Worm (Caenorhabditis elegans) whole organism, mixed stage, embryonic: ENCODE results near the gene aka-1.
"Not testable (repeated sequence)": the region's sequence is repeated elsewhere in the genome, so short reads cannot be mapped to it uniquely, and the experiment has no call there.

Experiments used
- M03D4.4 ChIP-seq: sonication (generic microtip); optimal IDR thresholded peaks from 2 replicates; lab custom pipeline; 2017; ENCODE audit warnings: mild to moderate bottlenecking, missing genetic modification characterization, missing compliant biosample characterization
- blmp-1 ChIP-seq: fragments of 150-350 bp; optimal IDR thresholded peaks from 2 replicates; lab custom pipeline; 2014; ENCODE audit warnings: missing biosample characterization, missing genetic modification characterization
- ceh-43 ChIP-seq: fragments of 200-800 bp; sonication (Bioruptor generic); optimal IDR thresholded peaks from 2 replicates; lab custom pipeline; 2018; ENCODE audit warnings: mild to moderate bottlenecking, missing genetic modification characterization, moderate library complexity, missing compliant biosample characterization
- ceh-83 ChIP-seq: fragments of 200-800 bp; sonication (Bioruptor generic); optimal IDR thresholded peaks from 2 replicates; lab custom pipeline; 2018; ENCODE audit warnings: mild to moderate bottlenecking, missing genetic modification characterization, missing compliant biosample characterization
- ces-1 ChIP-seq: fragments of 150-350 bp; optimal IDR thresholded peaks from 2 replicates; lab custom pipeline; 2014; ENCODE audit warnings: missing biosample characterization, missing genetic modification reagents, missing genetic modification characterization
- cnd-1 ChIP-seq: fragments of 200-800 bp; sonication (Bioruptor generic); optimal IDR thresholded peaks from 2 replicates; lab custom pipeline; 2018; ENCODE audit warnings: mild to moderate bottlenecking, missing genetic modification characterization, missing compliant biosample characterization
- drap-1 ChIP-seq: fragments of 200-800 bp; sonication (Bioruptor generic); optimal IDR thresholded peaks from 3 replicates; lab custom pipeline; 2018; ENCODE audit warnings: mild to moderate bottlenecking, missing genetic modification characterization, missing compliant biosample characterization
- elt-1 ChIP-seq: sonication (generic microtip); optimal IDR thresholded peaks from 2 replicates; lab custom pipeline; 2017; ENCODE audit warnings: missing genetic modification characterization, mild to moderate bottlenecking, missing compliant biosample characterization, antibody characterized with exemption, moderate library complexity, borderline replicate concordance; ENCODE audit not compliant: insufficient read depth
- elt-3 ChIP-seq: fragments of 150-350 bp; optimal IDR thresholded peaks from 2 replicates; lab custom pipeline; 2014; ENCODE audit warnings: missing biosample characterization, missing genetic modification characterization
- flh-1 ChIP-seq: fragments of 200-800 bp; sonication (Bioruptor generic); optimal IDR thresholded peaks from 2 replicates; lab custom pipeline; 2018; ENCODE audit warnings: mild to moderate bottlenecking, missing genetic modification characterization, moderate library complexity, missing compliant biosample characterization
- hlh-1 ChIP-seq: fragments of 150-350 bp; optimal IDR thresholded peaks from 2 replicates; lab custom pipeline; 2014; ENCODE audit warnings: missing biosample characterization, missing genetic modification reagents, missing genetic modification characterization
- mab-5 ChIP-seq: fragments of 150-350 bp; optimal IDR thresholded peaks from 2 replicates; lab custom pipeline; 2014; ENCODE audit warnings: missing biosample characterization, missing genetic modification characterization
- mls-2 ChIP-seq: sonication (generic microtip); optimal IDR thresholded peaks from 2 replicates; lab custom pipeline; 2016; ENCODE audit warnings: mild to moderate bottlenecking, missing genetic modification characterization, moderate library complexity, missing compliant biosample characterization
- nhr-12 ChIP-seq: fragments of 150-350 bp; optimal IDR thresholded peaks from 2 replicates; lab custom pipeline; 2014; ENCODE audit warnings: missing biosample characterization, missing genetic modification characterization
- nhr-2 ChIP-seq: fragments of 150-350 bp; optimal IDR thresholded peaks from 2 replicates; lab custom pipeline; 2014; ENCODE audit warnings: missing biosample characterization, missing genetic modification characterization
- nhr-237 ChIP-seq: fragments of 150-350 bp; optimal IDR thresholded peaks from 2 replicates; lab custom pipeline; 2014; ENCODE audit warnings: missing biosample characterization, missing genetic modification characterization
- nhr-28 ChIP-seq: fragments of 150-350 bp; optimal IDR thresholded peaks from 2 replicates; lab custom pipeline; 2014; ENCODE audit warnings: missing biosample characterization, missing genetic modification characterization
- nhr-76 ChIP-seq: sonication (generic microtip); optimal IDR thresholded peaks from 2 replicates; lab custom pipeline; 2017; ENCODE audit warnings: missing biosample characterization, missing genetic modification characterization
- pha-4 ChIP-seq: fragments of 150-350 bp; optimal IDR thresholded peaks from 2 replicates; lab custom pipeline; 2018; ENCODE audit warnings: missing biosample characterization, missing genetic modification reagents, missing genetic modification characterization
- sem-2 ChIP-seq: fragments of 200-800 bp; sonication (Bioruptor generic); optimal IDR thresholded peaks from 2 replicates; lab custom pipeline; 2018; ENCODE audit warnings: mild to moderate bottlenecking, missing genetic modification characterization, missing compliant biosample characterization
- snpc-4 ChIP-seq: fragments of 150-350 bp; optimal IDR thresholded peaks from 2 replicates; lab custom pipeline; 2014; ENCODE audit warnings: missing biosample characterization, missing genetic modification characterization
- sptf-1 ChIP-seq: sonication (generic microtip); optimal IDR thresholded peaks from 2 replicates; lab custom pipeline; 2017; ENCODE audit warnings: mild to moderate bottlenecking, missing genetic modification characterization, moderate library complexity, missing compliant biosample characterization
- tbx-8 ChIP-seq: fragments of 200-800 bp; sonication (Bioruptor generic); optimal IDR thresholded peaks from 2 replicates; lab custom pipeline; 2018; ENCODE audit warnings: mild to moderate bottlenecking, missing genetic modification characterization, moderate library complexity, missing compliant biosample characterization
- unc-120 ChIP-seq: sonication (generic microtip); optimal IDR thresholded peaks from 2 replicates; lab custom pipeline; 2017; ENCODE audit warnings: missing genetic modification characterization, missing compliant biosample characterization; ENCODE audit not compliant: poor library complexity, severe bottlenecking
- unc-39 ChIP-seq: fragments of 150-350 bp; optimal IDR thresholded peaks from 2 replicates; lab custom pipeline; 2014; ENCODE audit warnings: missing biosample characterization, missing genetic modification characterization
- unc-62 ChIP-seq: fragments of 150-350 bp; optimal IDR thresholded peaks from 2 replicates; lab custom pipeline; 2014; ENCODE audit warnings: missing biosample characterization, missing genetic modification reagents, missing genetic modification characterization
- zip-8 ChIP-seq: fragments of 150-350 bp; optimal IDR thresholded peaks from 2 replicates; lab custom pipeline; 2014; ENCODE audit warnings: missing biosample characterization, missing genetic modification characterization
- ztf-11 ChIP-seq: fragments of 150-350 bp; optimal IDR thresholded peaks from 2 replicates; lab custom pipeline; 2014; ENCODE audit warnings: missing biosample characterization, missing genetic modification characterization

aka-1 gene

ce11 chrII:7457210-7457609 lies 21.1 kb downstream of the aka-1 start, which contains the start of gene D1022.4:
TSS of gene D1022.4 (minus strand) at chrII:7457292.
- no peak for TF ChIP-seq pha-4 (tag; lab: Kevin White, UChicago)
- TF ChIP-seq ceh-83: no peak
- TF ChIP-seq unc-62: no peak
- TF ChIP-seq blmp-1: no peak
- no peak for TF ChIP-seq mls-2 (tag; lab: Kevin White, UChicago)
- TF ChIP-seq snpc-4 (tag; lab: Kevin White, UChicago): no peak
- TF ChIP-seq zip-8 (tag; lab: Kevin White, UChicago): no peak
- no peak for TF ChIP-seq unc-39

- TF ChIP-seq unc-120 (tag; lab: Kevin White, UChicago) (no peak), blmp-1 (no peak), nhr-237 (tag; lab: Kevin White, UChicago) (no peak), sem-2 (GFP tag; lab: Kevin White, UChicago) (no peak), unc-39 (no peak), nhr-76 (tag; lab: Kevin White, UChicago) (no peak), tbx-8 (no peak), ces-1 (GFP tag; lab: Kevin White, UChicago) (no peak), elt-1 (tag; lab: Kevin White, UChicago) (no peak), hlh-1 (tag; lab: Kevin White, UChicago) (no peak), elt-3 (tag; lab: Kevin White, UChicago) (no peak), flh-1 (no peak), ceh-83 (no peak), ztf-11 (tag; lab: Kevin White, UChicago) (no peak), nhr-2 (tag; lab: Kevin White, UChicago) (no peak), pha-4 (tag; lab: Kevin White, UChicago) (no peak)
Observed at ce11 chrII:7456184-7456583, 22.2 kb downstream of the aka-1 start, which contains the start of gene D1022.3. TSS of gene D1022.3 (minus strand) at chrII:7456284.

ce11 chrII:7434958-7435357 lies 43.4 kb downstream of the aka-1 start, which contains the start of gene K02A2.1:
TSS of gene K02A2.1 (plus strand) at chrII:7435258.
- not testable (repeated sequence) for TF ChIP-seq M03D4.4, sptf-1, cnd-1 (tag; lab: Kevin White, UChicago)

ce11 chrII:7434182-7434581 lies 44.2 kb downstream of the aka-1 start, which contains the start of gene kcc-3:
TSS of gene kcc-3 (minus strand) at chrII:7434282.
- TF ChIP-seq elt-1 (tag; lab: Kevin White, UChicago) (no peak), sptf-1 (tag; lab: Kevin White, UChicago) (no peak), unc-120 (tag; lab: Kevin White, UChicago) (no peak), M03D4.4 (tag; lab: Kevin White, UChicago) (no peak), nhr-28 (tag; lab: Kevin White, UChicago) (no peak), drap-1 (GFP tag; lab: Kevin White, UChicago) (no peak), mab-5 (tag; lab: Kevin White, UChicago) (no peak), sem-2 (GFP tag; lab: Kevin White, UChicago) (no peak), hlh-1 (tag; lab: Kevin White, UChicago) (no peak), ceh-43 (GFP tag; lab: Kevin White, UChicago) (no peak), mls-2 (tag; lab: Kevin White, UChicago) (no peak), tbx-8 (no peak), cnd-1 (tag; lab: Kevin White, UChicago) (no peak), ztf-11 (tag; lab: Kevin White, UChicago) (no peak)

- TF ChIP-seq sptf-1 (tag; lab: Kevin White, UChicago) (no peak), hlh-1 (tag; lab: Kevin White, UChicago) (no peak), M03D4.4 (tag; lab: Kevin White, UChicago) (no peak), tbx-8 (no peak), nhr-237 (tag; lab: Kevin White, UChicago) (no peak), nhr-28 (tag; lab: Kevin White, UChicago) (no peak), unc-62 (no peak), mls-2 (tag; lab: Kevin White, UChicago) (no peak), drap-1 (GFP tag; lab: Kevin White, UChicago) (no peak), unc-120 (tag; lab: Kevin White, UChicago) (no peak), cnd-1 (tag; lab: Kevin White, UChicago) (no peak), nhr-12 (no peak), elt-3 (tag; lab: Kevin White, UChicago) (no peak), ceh-43 (GFP tag; lab: Kevin White, UChicago) (no peak), pha-4 (tag; lab: Kevin White, UChicago) (no peak), ceh-83 (no peak), nhr-76 (tag; lab: Kevin White, UChicago) (no peak), elt-1 (tag; lab: Kevin White, UChicago) (no peak), snpc-4 (tag; lab: Kevin White, UChicago) (no peak)
Observed at ce11 chrII:7432327-7432726, 46.0 kb downstream of the aka-1 start, which contains the start of gene srd-54. TSS of gene srd-54 (plus strand) at chrII:7432627.
